Fruit fly (Drosophila melanogaster) whole organism, wandering third instar larva: ENCODE data around the gene Rab9Fa.
A peak's percentile ranks its signal among the peaks of the same experiment; 100 is the strongest.
"Not testable (repeated sequence)": the region's sequence is repeated elsewhere in the genome, so short reads cannot be mapped to it uniquely, and the experiment has no call there.

Experiments
- Abd-B ChIP-seq: fragments of >200 bp; optimal IDR thresholded peaks from 2 replicates; lab custom pipeline; 2017; ENCODE audit warnings: missing biosample characterization, missing genetic modification characterization
- CG9705 ChIP-seq: fragments of 200-800 bp; sonication (Bioruptor generic); optimal IDR thresholded peaks from 2 replicates; lab custom pipeline; 2018; ENCODE audit warnings: missing biosample characterization, mild to moderate bottlenecking, missing genetic modification characterization
- Dfd ChIP-seq: fragments of >200 bp; optimal IDR thresholded peaks from 2 replicates; lab custom pipeline; 2017; ENCODE audit warnings: missing biosample characterization, missing genetic modification characterization
- Dif ChIP-seq: fragments of 200-275, 200-300 bp; sonication (Bioruptor generic); optimal IDR thresholded peaks from 2 replicates; lab custom pipeline; 2018; ENCODE audit warnings: missing biosample characterization, missing genetic modification characterization; ENCODE audit not compliant: partially characterized antibody
- GATAd ChIP-seq: sonication (Bioruptor generic); optimal IDR thresholded peaks from 2 replicates; lab custom pipeline; 2016; ENCODE audit warnings: missing biosample characterization, missing genetic modification characterization
- HLH106 ChIP-seq: fragments of 200-800 bp; optimal IDR thresholded peaks from 3 replicates; lab custom pipeline; 2019; ENCODE audit warnings: missing biosample characterization, mild to moderate bottlenecking, missing genetic modification characterization, moderate library complexity
- Hnf4 ChIP-seq: fragments of 200-800 bp; sonication (Bioruptor generic); optimal IDR thresholded peaks from 2 replicates; lab custom pipeline; 2016; ENCODE audit warnings: missing biosample characterization, mild to moderate bottlenecking, missing genetic modification characterization
- Hr78 ChIP-seq: fragments of >200 bp; optimal IDR thresholded peaks from 2 replicates; lab custom pipeline; 2017; ENCODE audit warnings: missing biosample characterization, missing genetic modification characterization
- Hr83 ChIP-seq: fragments of 200-300 bp; sonication (Bioruptor generic); optimal IDR thresholded peaks from 2 replicates; lab custom pipeline; 2016; ENCODE audit warnings: missing biosample characterization, mild to moderate bottlenecking, missing genetic modification characterization, moderate library complexity; ENCODE audit not compliant: poor library complexity, severe bottlenecking
- Jra ChIP-seq: sonication (Bioruptor generic); optimal IDR thresholded peaks from 2 replicates; lab custom pipeline; 2016; ENCODE audit warnings: missing biosample characterization, missing genetic modification characterization
- Mio ChIP-seq: sonication (Bioruptor generic); optimal IDR thresholded peaks from 2 replicates; lab custom pipeline; 2016; ENCODE audit warnings: missing biosample characterization, missing genetic modification characterization
- Myc ChIP-seq: fragments of >200 bp; optimal IDR thresholded peaks from 2 replicates; lab custom pipeline; 2017
- N ChIP-seq: fragments of >200 bp; optimal IDR thresholded peaks from 2 replicates; lab custom pipeline; 2018; ENCODE audit warnings: missing biosample characterization, missing external identifiers, missing genetic modification characterization
- OdsH ChIP-seq: fragments of 200-800 bp; sonication (Bioruptor generic); optimal IDR thresholded peaks from 2 replicates; lab custom pipeline; 2016; ENCODE audit warnings: missing biosample characterization, mild to moderate bottlenecking, missing genetic modification characterization
- Rel ChIP-seq, 2 experiments: fragments of 200-800 bp; sonication (Bioruptor generic) in 1 of 2; optimal IDR thresholded peaks; 2 replicates in 1 of 2; 3 replicates in 1 of 2; lab custom pipeline; 2016 to 2019; ENCODE audit warnings: mild to moderate bottlenecking in 2 of 2, missing biosample characterization in 2 of 2, missing genetic modification characterization in 2 of 2, moderate library complexity in 1 of 2
- Sp1 ChIP-seq: fragments of 200-800 bp; sonication (Bioruptor generic); optimal IDR thresholded peaks from 3 replicates; lab custom pipeline; 2019; ENCODE audit warnings: missing biosample characterization, mild to moderate bottlenecking, missing genetic modification characterization, moderate library complexity
- Vsx2 ChIP-seq: fragments of 200-300, 225-300 bp; sonication (Bioruptor generic); optimal IDR thresholded peaks from 2 replicates; lab custom pipeline; 2018; ENCODE audit warnings: missing biosample characterization, missing genetic modification characterization; ENCODE audit not compliant: partially characterized antibody
- br ChIP-seq: fragments of 200-800 bp; sonication (Bioruptor generic); optimal IDR thresholded peaks from 2 replicates; lab custom pipeline; 2016; ENCODE audit warnings: missing biosample characterization, missing genetic modification characterization
- brk ChIP-seq: fragments of 200-800 bp; sonication (Bioruptor generic); optimal IDR thresholded peaks from 2 replicates; lab custom pipeline; 2016; ENCODE audit warnings: missing biosample characterization, mild to moderate bottlenecking, missing genetic modification characterization
- dl ChIP-seq, 2 experiments: fragments of 175-275, 200-275 bp in 1 of 2; fragments of 200-275 bp in 1 of 2; sonication (Bioruptor generic); optimal IDR thresholded peaks; lab custom pipeline; 2018; ENCODE audit warnings: mild to moderate bottlenecking in 2 of 2, missing biosample characterization in 2 of 2, missing genetic modification characterization in 2 of 2, moderate library complexity in 2 of 2; ENCODE audit not compliant: partially characterized antibody in 2 of 2, insufficient read depth in 1 of 2
- dmrt93B ChIP-seq: fragments of 200-800 bp; sonication (Bioruptor generic); optimal IDR thresholded peaks from 2 replicates; lab custom pipeline; 2018; ENCODE audit warnings: missing biosample characterization, mild to moderate bottlenecking, missing genetic modification characterization
- dsf ChIP-seq: sonication (Bioruptor generic); optimal IDR thresholded peaks from 2 replicates; lab custom pipeline; 2016; ENCODE audit warnings: missing biosample characterization, missing genetic modification characterization, borderline replicate concordance
- ey ChIP-seq: fragments of 200-800 bp; sonication (Bioruptor generic); optimal IDR thresholded peaks from 2 replicates; lab custom pipeline; 2016; ENCODE audit warnings: missing biosample characterization, missing genetic modification characterization
- foxo ChIP-seq, 2 experiments: fragments of 200-800 bp; sonication (Bioruptor generic); optimal IDR thresholded peaks; 2 replicates in 1 of 2; 3 replicates in 1 of 2; lab custom pipeline; 2016 to 2017; ENCODE audit warnings: missing biosample characterization in 2 of 2, missing genetic modification characterization in 2 of 2
- fru ChIP-seq: fragments of 200-800 bp; sonication (Bioruptor generic); optimal IDR thresholded peaks from 3 replicates; lab custom pipeline; 2016; ENCODE audit warnings: missing biosample characterization, mild to moderate bottlenecking, missing genetic modification characterization
- h ChIP-seq: fragments of 200-800 bp; sonication (Bioruptor generic); optimal IDR thresholded peaks from 3 replicates; lab custom pipeline; 2016; ENCODE audit warnings: missing biosample characterization, mild to moderate bottlenecking, missing genetic modification characterization
- jim ChIP-seq: fragments of 175-275, 200-325 bp; sonication (Bioruptor generic); optimal IDR thresholded peaks from 2 replicates; lab custom pipeline; 2016; ENCODE audit warnings: missing biosample characterization, mild to moderate bottlenecking, missing genetic modification characterization
- lola ChIP-seq: fragments of >200 bp; optimal IDR thresholded peaks from 2 replicates; lab custom pipeline; 2017; ENCODE audit warnings: missing biosample characterization, missing genetic modification characterization
- pan ChIP-seq: fragments of >200 bp; optimal IDR thresholded peaks from 2 replicates; lab custom pipeline; 2017
- sage ChIP-seq: fragments of 200-800 bp; sonication (Bioruptor generic); optimal IDR thresholded peaks from 2 replicates; lab custom pipeline; 2016; ENCODE audit warnings: missing biosample characterization, mild to moderate bottlenecking, missing genetic modification characterization
- sv ChIP-seq: fragments of 200-800 bp; sonication (Bioruptor generic); optimal IDR thresholded peaks from 3 replicates; lab custom pipeline; 2016; ENCODE audit warnings: missing biosample characterization, missing genetic modification characterization
- tai ChIP-seq: sonication (Bioruptor generic); optimal IDR thresholded peaks from 2 replicates; lab custom pipeline; 2016; ENCODE audit warnings: missing biosample characterization, missing genetic modification characterization
- usp ChIP-seq: fragments of >200 bp; optimal IDR thresholded peaks from 2 replicates; lab custom pipeline; 2017; ENCODE audit warnings: missing biosample characterization, missing genetic modification characterization
- woc ChIP-seq: sonication (Bioruptor generic); optimal IDR thresholded peaks from 2 replicates; lab custom pipeline; 2016; ENCODE audit warnings: missing biosample characterization, mild to moderate bottlenecking, missing genetic modification characterization

Rab9Fa gene

DNA sequence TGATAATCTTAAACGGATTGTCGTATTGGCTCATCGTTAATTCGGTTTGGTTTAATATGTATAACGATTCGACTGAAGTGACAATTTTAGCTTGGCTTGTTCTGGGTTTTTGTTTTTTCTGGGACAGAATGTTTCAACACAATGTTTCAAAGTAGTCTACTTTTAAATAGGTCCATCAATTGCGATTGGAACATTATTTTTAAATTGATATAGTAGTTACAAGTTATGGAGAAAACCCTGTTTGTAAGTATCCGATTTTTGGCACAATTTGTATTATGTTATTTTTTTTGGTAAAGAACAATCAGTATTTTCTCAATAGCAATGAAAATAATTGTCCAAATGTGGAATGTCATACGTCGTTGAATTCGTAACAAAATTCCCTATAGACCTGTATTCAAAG, at the start of gene Rab9Fa:
Gene Rab9Fa, minus strand, starts transcription at position 101 of the 400 bp plus-strand sequence.
- TF ChIP-seq ey; Hr78 (GFP tag; lab: Kevin White, UChicago); fru (GFP tag; lab: Kevin White, UChicago): not testable (repeated sequence)

DNA sequence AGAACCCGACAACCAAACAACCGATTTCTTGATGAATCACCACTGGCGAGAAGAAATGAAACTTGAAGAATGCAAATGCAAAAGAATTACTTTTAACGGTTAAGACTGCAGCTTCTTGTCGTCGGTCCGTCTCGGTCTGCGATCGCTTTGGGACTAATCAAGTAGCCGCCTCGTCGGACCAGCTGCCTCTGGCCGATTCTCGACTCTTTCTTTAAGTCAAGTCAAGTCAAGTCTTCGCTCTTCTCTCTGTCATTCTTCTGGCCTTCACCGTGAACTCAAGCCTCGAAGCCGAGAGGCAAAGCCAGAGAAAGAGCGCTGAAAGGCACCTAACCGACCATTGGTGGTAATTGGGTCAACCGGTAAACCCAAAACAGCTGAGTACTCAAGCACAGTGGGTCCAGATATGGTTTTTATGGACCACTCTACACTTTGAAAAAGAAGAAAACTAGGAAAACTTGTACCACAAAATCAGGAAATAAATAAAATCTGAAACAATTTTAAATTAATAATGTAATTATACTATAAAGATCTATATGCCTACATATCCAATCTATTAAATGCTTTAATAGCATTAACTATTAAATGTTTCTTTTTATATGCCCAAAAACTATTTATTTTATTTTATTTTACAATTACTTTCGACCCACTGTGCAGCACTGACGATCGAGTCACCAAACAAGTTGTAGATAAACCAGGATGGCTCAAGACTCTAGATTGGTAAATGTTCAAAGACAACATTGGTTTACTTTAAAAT, 16.3 kb upstream of the Rab9Fa start, which contains the start of gene C901:
Gene C901, minus strand, starts transcription at position 157 of the 754 bp plus-strand sequence.
- no peak for TF ChIP-seq Hr83 (GFP tag; lab: Kevin White, UChicago)
- TF ChIP-seq foxo (GFP tag; optimal IDR thresholded peaks at IDR 0.05; lab: Kevin White, UChicago), result peak in 1 of 2 experiments; percentile 4

DNA sequence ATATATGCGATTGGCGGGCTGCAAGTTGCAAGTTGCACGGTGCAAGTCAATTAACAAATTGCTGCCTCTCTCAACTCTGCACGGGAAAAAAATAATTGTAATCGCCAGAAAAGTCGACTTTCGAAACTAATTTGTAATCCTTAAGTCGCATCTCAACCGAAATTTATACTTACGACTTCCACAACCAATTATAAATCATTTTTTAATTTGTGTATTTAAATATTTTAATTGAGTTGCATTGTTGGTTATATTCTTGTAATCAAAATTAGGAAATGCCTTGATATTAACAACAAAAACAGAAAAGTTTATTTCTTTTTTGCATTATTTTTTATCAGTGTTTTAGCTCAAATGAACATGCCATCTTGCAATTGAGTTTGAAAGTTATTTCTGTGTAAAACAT, 9.1 kb upstream of the Rab9Fa start:
- TF ChIP-seq sage (GFP tag; lab: Kevin White, UChicago) (no peak), HLH106 (tag; lab: Kevin White, UChicago) (no peak)

DNA sequence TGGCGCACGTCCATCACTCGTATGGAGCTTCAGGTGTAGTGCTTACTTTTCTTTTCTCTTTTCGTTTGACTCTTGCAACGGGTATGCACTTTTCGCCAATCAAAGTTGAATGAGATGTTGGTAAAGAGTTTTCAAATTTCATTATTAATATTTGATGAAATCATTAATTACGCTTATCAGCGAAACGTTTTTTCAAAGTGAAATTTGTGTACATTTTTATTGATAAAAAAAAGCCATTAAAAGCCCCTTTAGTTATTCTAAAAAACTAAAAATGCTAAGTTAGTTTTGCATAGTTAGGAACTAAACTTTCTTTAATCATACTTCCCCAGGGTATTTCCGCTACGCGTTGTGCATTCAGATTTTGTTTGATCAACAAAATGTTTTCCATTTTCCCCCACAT, 2.4 kb upstream of the Rab9Fa start:
- TF ChIP-seq Jra (GFP tag; lab: Kevin White, UChicago) (no peak), foxo (GFP tag; optimal IDR thresholded peaks at IDR 0.05; lab: Kevin White, UChicago) (no peak), Hnf4 (GFP tag; lab: Kevin White, UChicago) (no peak), Vsx2 (GFP tag; lab: Kevin White, UChicago) (no peak), lola (no peak), ey (no peak), tai (GFP tag; lab: Kevin White, UChicago) (no peak), jim (GFP tag; lab: Kevin White, UChicago) (no peak), Mio (GFP tag; lab: Kevin White, UChicago) (no peak), dmrt93B (GFP tag; lab: Kevin White, UChicago) (no peak), Rel (GFP tag; optimal IDR thresholded peaks at IDR 0.05; lab: Kevin White, UChicago) (no peak), Rel (tag; optimal IDR thresholded peaks at IDR 0.05; lab: Kevin White, UChicago) (no peak), woc (GFP tag; lab: Kevin White, UChicago) (no peak), dl (GFP tag; optimal IDR thresholded peaks at IDR 0.05; lab: Kevin White, UChicago; ENCODE audit: insufficient read depth in 1 of 2, partially characterized antibody in 2 of 2) (no peak)

DNA sequence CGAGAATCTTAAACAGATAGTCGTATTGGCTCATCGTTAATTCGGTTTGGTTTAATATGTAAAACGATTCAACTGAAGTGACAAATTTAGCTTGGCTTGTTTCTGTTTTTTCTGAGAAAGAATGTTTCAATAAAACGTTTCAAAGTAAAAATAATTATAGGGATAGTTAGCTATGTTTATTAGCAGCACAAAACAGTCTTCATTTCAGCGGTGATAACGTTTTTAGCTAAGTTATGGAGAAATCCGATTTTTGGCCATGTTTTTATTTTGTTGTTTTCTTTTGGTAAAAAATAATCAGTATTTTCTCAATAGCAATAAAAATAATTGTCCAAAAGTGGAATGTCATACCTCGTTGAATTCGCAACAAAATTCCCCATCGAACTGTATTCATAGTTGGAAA, 1.6 kb upstream of the Rab9Fa start, which contains the start of gene Rab9Fb:
Gene Rab9Fb, minus strand, starts transcription at position 101 of the 400 bp plus-strand sequence.
- TF ChIP-seq Hr83 (GFP tag; lab: Kevin White, UChicago) (no peak), h (GFP tag; lab: Kevin White, UChicago) (no peak), CG9705 (no peak)
- TF ChIP-seq, all 38 proteins: peak for 0

DNA sequence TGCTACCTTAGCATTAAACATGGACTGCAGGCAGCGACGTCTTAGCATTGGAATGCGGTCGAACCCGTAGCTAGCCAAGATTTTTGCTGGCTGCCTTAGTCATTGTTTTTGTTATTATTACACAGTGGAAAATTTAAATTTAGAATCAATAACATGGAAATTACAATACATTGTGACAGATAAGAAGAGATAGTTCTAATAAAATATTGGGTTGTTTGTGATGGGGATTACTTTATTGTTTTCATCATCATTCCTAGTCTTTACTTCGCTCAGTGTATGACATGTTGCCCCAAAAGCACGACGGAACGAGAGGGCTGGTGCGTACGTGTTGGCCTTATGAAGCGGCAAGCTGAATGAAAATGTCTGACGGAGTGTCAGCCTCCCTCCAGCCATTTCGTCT, 14.2 kb downstream of the Rab9Fa start:
- TF ChIP-seq Dif (GFP tag; lab: Kevin White, UChicago), result no peak
- no peak for TF ChIP-seq Rel (GFP tag; optimal IDR thresholded peaks at IDR 0.05; lab: Kevin White, UChicago)
- no peak for TF ChIP-seq Rel (tag; optimal IDR thresholded peaks at IDR 0.05; lab: Kevin White, UChicago)
- no peak for TF ChIP-seq sage (GFP tag; lab: Kevin White, UChicago)
- TF ChIP-seq usp (GFP tag; lab: Kevin White, UChicago), result no peak
- no peak for TF ChIP-seq Jra (GFP tag; lab: Kevin White, UChicago)
- no peak for TF ChIP-seq jim (GFP tag; lab: Kevin White, UChicago)
- no peak for TF ChIP-seq dsf (GFP tag; lab: Kevin White, UChicago)
- TF ChIP-seq Hr83 (GFP tag; lab: Kevin White, UChicago), result no peak
- peak; percentile 52 for TF ChIP-seq br (GFP tag; lab: Kevin White, UChicago)
- TF ChIP-seq OdsH (GFP tag; lab: Kevin White, UChicago), result peak; percentile 61
- TF ChIP-seq HLH106 (tag; lab: Kevin White, UChicago), result peak; percentile 46
- no peak for TF ChIP-seq CG9705
- peak; percentile 21 for TF ChIP-seq dmrt93B (GFP tag; lab: Kevin White, UChicago)
- TF ChIP-seq N (GFP tag; lab: Kevin White, UChicago), result no peak
- no peak for TF ChIP-seq pan (lab: Kevin White, UChicago)
- TF ChIP-seq Myc (lab: Kevin White, UChicago), result no peak
- peak; percentile 78 for TF ChIP-seq fru (GFP tag; lab: Kevin White, UChicago)
- TF ChIP-seq Hnf4 (GFP tag; lab: Kevin White, UChicago), result peak; percentile 68
- TF ChIP-seq Sp1, result peak; percentile 42
- TF ChIP-seq tai (GFP tag; lab: Kevin White, UChicago), result no peak
- TF ChIP-seq ey, result peak; percentile 62
- no peak for TF ChIP-seq Hr78 (GFP tag; lab: Kevin White, UChicago)
- no peak for TF ChIP-seq dl (GFP tag; optimal IDR thresholded peaks at IDR 0.05; lab: Kevin White, UChicago; ENCODE audit: insufficient read depth in 1 of 2, partially characterized antibody in 2 of 2)
- TF ChIP-seq lola, result no peak
- peak; percentile 37 for TF ChIP-seq woc (GFP tag; lab: Kevin White, UChicago)
- TF ChIP-seq Vsx2 (GFP tag; lab: Kevin White, UChicago), result no peak
- no peak for TF ChIP-seq GATAd (GFP tag; lab: Kevin White, UChicago)
- TF ChIP-seq sv, result peak; percentile 55
- TF ChIP-seq Mio (GFP tag; lab: Kevin White, UChicago), result no peak
- no peak for TF ChIP-seq Abd-B (GFP tag; lab: Kevin White, UChicago)
- TF ChIP-seq Dfd (GFP tag; lab: Kevin White, UChicago), result no peak
- peak; percentile 60 for TF ChIP-seq h (GFP tag; lab: Kevin White, UChicago)
- TF ChIP-seq brk, result no peak
